Worm (Caenorhabditis elegans) whole organism, L2 larva: ENCODE results near the gene nspc-12.

Experiments used
- Y55F3AM.14 ChIP-seq: fragments of 200-800 bp; sonication (Bioruptor generic); optimal IDR thresholded peaks from 2 replicates; lab custom pipeline; 2018; ENCODE audit warnings: mild to moderate bottlenecking, missing genetic modification characterization, missing compliant biosample characterization
- fos-1 ChIP-seq: fragments of 150-350 bp; optimal IDR thresholded peaks from 2 replicates; lab custom pipeline; 2014; ENCODE audit warnings: missing biosample characterization, missing genetic modification characterization
- lin-13 ChIP-seq: fragments of 150-350 bp; optimal IDR thresholded peaks from 2 replicates; lab custom pipeline; 2014; ENCODE audit warnings: missing biosample characterization, missing genetic modification reagents, missing genetic modification characterization

DNA sequence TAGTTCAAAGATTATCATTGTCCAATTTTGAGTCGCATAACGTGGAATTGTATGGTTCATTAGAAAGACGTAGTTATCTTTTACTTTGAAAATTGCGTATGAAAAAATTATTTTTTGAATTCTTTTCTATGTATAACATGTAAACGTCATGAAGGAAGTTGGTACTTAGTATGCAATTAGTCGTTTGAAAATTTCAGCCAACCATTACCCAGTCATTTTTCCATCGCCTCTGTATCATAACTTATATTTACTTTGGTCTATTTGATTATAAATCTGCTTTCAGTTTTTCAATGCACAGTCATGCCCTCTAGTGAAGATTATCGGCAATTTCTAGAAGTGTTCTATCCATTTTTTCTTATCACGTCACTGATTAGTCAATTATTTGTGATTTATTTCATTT lies 30.1 kb downstream of the nspc-12 start, which contains the start of gene srd-41:
- TF ChIP-seq lin-13 (GFP tag; lab: Kevin White, UChicago) (no peak), fos-1 (tag; lab: Kevin White, UChicago) (no peak), Y55F3AM.14 (GFP tag; lab: Kevin White, UChicago) (no peak)
